Fruit fly (Drosophila melanogaster) whole organism, embryonic: ENCODE results near the gene CG14667.
A peak's percentile ranks its signal among the peaks of the same experiment; 100 is the strongest.

ENCODE experiments used
- Atf-2 ChIP-seq: fragments of 200-800 bp; sonication (Bioruptor generic); optimal IDR thresholded peaks from 2 replicates; lab custom pipeline; 2016; ENCODE audit warnings: missing biosample characterization, missing genetic modification characterization
- Blimp-1 ChIP-seq: fragments of 200-800 bp; sonication (Bioruptor generic); optimal IDR thresholded peaks from 3 replicates; lab custom pipeline; 2018; ENCODE audit warnings: missing biosample characterization, missing genetic modification characterization, mild to moderate bottlenecking, moderate library complexity, missing genetic modification reagents
- BtbVII ChIP-seq: fragments of 200-800 bp; sonication (Bioruptor generic); optimal IDR thresholded peaks from 3 replicates; lab custom pipeline; 2017; ENCODE audit warnings: missing biosample characterization, mild to moderate bottlenecking, missing genetic modification characterization
- CG10959 ChIP-seq: fragments of 200-800 bp; sonication (Bioruptor generic); IDR thresholded peaks from 2 replicates; pipeline ENCODE4 v1.3.6; 2022; ENCODE audit warnings: missing biosample characterization, missing genetic modification characterization
- CG10979 ChIP-seq: fragments of 200-800 bp; sonication (Bioruptor generic); optimal IDR thresholded peaks from 2 replicates; lab custom pipeline; 2018; ENCODE audit warnings: missing biosample characterization, mild to moderate bottlenecking, missing genetic modification characterization, moderate library complexity
- CG11085 ChIP-seq: fragments of 200-800 bp; sonication (Bioruptor generic); IDR thresholded peaks from 2 replicates; pipeline ENCODE4 v1.3.6; 2022; ENCODE audit warnings: missing biosample characterization, missing genetic modification characterization
- CG11456 ChIP-seq: fragments of 200-800 bp; sonication (Bioruptor generic); IDR thresholded peaks from 3 replicates; pipeline ENCODE4 v1.3.6; 2022; ENCODE audit warnings: missing biosample characterization, missing genetic modification characterization
- CG1233 ChIP-seq: fragments of 200-800 bp; sonication (Bioruptor generic); optimal IDR thresholded peaks from 4 replicates; lab custom pipeline; 2018; ENCODE audit warnings: missing biosample characterization, mild to moderate bottlenecking, missing genetic modification characterization
- CG12942 ChIP-seq: fragments of 200-800 bp; sonication (Bioruptor generic); optimal IDR thresholded peaks from 3 replicates; lab custom pipeline; 2016; ENCODE audit warnings: missing biosample characterization, missing genetic modification characterization
- CG15514 ChIP-seq: fragments of 200-800 bp; sonication (Bioruptor generic); optimal IDR thresholded peaks from 3 replicates; lab custom pipeline; 2017; ENCODE audit warnings: missing biosample characterization, missing genetic modification characterization, mild to moderate bottlenecking, moderate library complexity, missing genetic modification reagents
- CG1647 ChIP-seq: fragments of 200-800 bp; sonication (Bioruptor generic); optimal IDR thresholded peaks from 3 replicates; lab custom pipeline; 2016; ENCODE audit warnings: missing biosample characterization, missing genetic modification characterization
- CG17359 ChIP-seq: fragments of 200-800 bp; sonication (Bioruptor generic); optimal IDR thresholded peaks from 3 replicates; lab custom pipeline; 2018; ENCODE audit warnings: missing biosample characterization, mild to moderate bottlenecking, missing genetic modification characterization, moderate library complexity
- CG2120 ChIP-seq: fragments of 200-800 bp; sonication (Bioruptor generic); optimal IDR thresholded peaks from 3 replicates; lab custom pipeline; 2016; ENCODE audit warnings: missing biosample characterization, missing genetic modification characterization
- CG2199 ChIP-seq: fragments of 200-800 bp; sonication (Bioruptor generic); IDR thresholded peaks from 3 replicates; pipeline ENCODE4 v1.3.6; 2022; ENCODE audit warnings: missing biosample characterization, missing genetic modification characterization
- CG2875 ChIP-seq: fragments of 200-800 bp; sonication (Bioruptor generic); optimal IDR thresholded peaks from 2 replicates; lab custom pipeline; 2017; ENCODE audit warnings: missing biosample characterization, mild to moderate bottlenecking, missing genetic modification characterization, missing genetic modification reagents
- CG3838 ChIP-seq: fragments of 200-800 bp; sonication (Bioruptor generic); optimal IDR thresholded peaks from 3 replicates; lab custom pipeline; 2016; ENCODE audit warnings: missing biosample characterization, missing genetic modification characterization
- CG3995 ChIP-seq: fragments of 200-800 bp; sonication (Bioruptor generic); optimal IDR thresholded peaks from 3 replicates; lab custom pipeline; 2016; ENCODE audit warnings: missing biosample characterization, missing genetic modification characterization
- CG43689 ChIP-seq: fragments of 200-800 bp; sonication (Bioruptor generic); IDR thresholded peaks from 2 replicates; pipeline ENCODE4 v1.3.6; 2022; ENCODE audit warnings: missing biosample characterization, missing genetic modification characterization
- CG5953 ChIP-seq: fragments of 200-800 bp; sonication (Bioruptor generic); IDR thresholded peaks from 2 replicates; pipeline ENCODE4 v1.3.6; 2022; ENCODE audit warnings: missing biosample characterization, missing genetic modification characterization
- CG7786 ChIP-seq: fragments of 200-800 bp; sonication (Bioruptor generic); optimal IDR thresholded peaks from 2 replicates; lab custom pipeline; 2016; ENCODE audit warnings: missing biosample characterization, missing genetic modification characterization
- CG7839 ChIP-seq: fragments of 200-800 bp; sonication (Bioruptor generic); optimal IDR thresholded peaks from 3 replicates; lab custom pipeline; 2018; ENCODE audit warnings: missing biosample characterization, mild to moderate bottlenecking, missing genetic modification characterization, moderate library complexity
- CG8478 ChIP-seq: fragments of >200 bp; optimal IDR thresholded peaks from 2 replicates; lab custom pipeline; 2018
- CG8924 ChIP-seq: fragments of 200-800 bp; optimal IDR thresholded peaks from 3 replicates; lab custom pipeline; 2019; ENCODE audit warnings: missing biosample characterization, mild to moderate bottlenecking, missing genetic modification characterization, moderate library complexity
- D19B ChIP-seq: fragments of 200-800 bp; sonication (Bioruptor generic); optimal IDR thresholded peaks from 2 replicates; lab custom pipeline; 2017; ENCODE audit warnings: missing biosample characterization, mild to moderate bottlenecking, missing genetic modification characterization
- Dip3 ChIP-seq: fragments of 200-800 bp; sonication (Bioruptor generic); optimal IDR thresholded peaks from 3 replicates; lab custom pipeline; 2016; ENCODE audit warnings: missing biosample characterization, missing genetic modification characterization
- Dref ChIP-seq: fragments of 200-800 bp; sonication (Bioruptor generic); IDR thresholded peaks from 2 replicates; pipeline ENCODE4 v1.3.6; 2022; ENCODE audit warnings: missing biosample characterization, missing genetic modification characterization
- Ets65A ChIP-seq: fragments of 200-800 bp; sonication (Bioruptor generic); peaks from one replicate; lab custom pipeline; 2016; ENCODE audit warnings: missing biosample characterization, missing genetic modification characterization
- HHEX ChIP-seq: fragments of 200-800 bp; sonication (Bioruptor generic); optimal IDR thresholded peaks from 3 replicates; lab custom pipeline; 2017; ENCODE audit warnings: missing biosample characterization, mild to moderate bottlenecking, missing genetic modification characterization, missing genetic modification reagents
- HLH4C ChIP-seq: fragments of 200-800 bp; sonication (Bioruptor generic); IDR thresholded peaks from 3 replicates; pipeline ENCODE4 v1.3.6; 2022; ENCODE audit warnings: missing biosample characterization, missing genetic modification characterization; ENCODE audit not compliant: partially characterized antibody
- HLHmδ ChIP-seq: fragments of 200-800 bp; sonication (Bioruptor generic); optimal IDR thresholded peaks from 2 replicates; lab custom pipeline; 2018; ENCODE audit warnings: missing biosample characterization, mild to moderate bottlenecking, missing genetic modification characterization, moderate library complexity
- Lhr ChIP-seq: fragments of 200-800 bp; sonication (Bioruptor generic); optimal IDR thresholded peaks from 3 replicates; lab custom pipeline; 2017; ENCODE audit warnings: mild to moderate bottlenecking, missing biosample characterization, missing genetic modification reagents, missing genetic modification characterization
- Myb ChIP-seq: fragments of 200-800 bp; sonication (Bioruptor generic); optimal IDR thresholded peaks from 2 replicates; lab custom pipeline; 2016; ENCODE audit warnings: missing biosample characterization, missing genetic modification characterization
- NC2β ChIP-seq: fragments of 200-800 bp; sonication (Bioruptor generic); optimal IDR thresholded peaks from 2 replicates; lab custom pipeline; 2016; ENCODE audit warnings: missing biosample characterization, missing genetic modification characterization
- Optix ChIP-seq: fragments of 200-800 bp; sonication (Bioruptor generic); IDR thresholded peaks from 3 replicates; pipeline ENCODE4 v1.3.6; 2022; ENCODE audit warnings: missing biosample characterization, missing genetic modification characterization
- Six4 ChIP-seq: fragments of 200-800 bp; sonication (Bioruptor generic); optimal IDR thresholded peaks from 2 replicates; lab custom pipeline; 2016; ENCODE audit warnings: missing biosample characterization, missing genetic modification characterization
- YL-1 ChIP-seq: fragments of 200-800 bp; sonication (Bioruptor generic); optimal IDR thresholded peaks from 3 replicates; lab custom pipeline; 2017; ENCODE audit warnings: missing biosample characterization, mild to moderate bottlenecking, missing genetic modification characterization
- ac ChIP-seq: fragments of 200-800 bp; sonication (Bioruptor generic); optimal IDR thresholded peaks from 3 replicates; lab custom pipeline; 2017; ENCODE audit warnings: missing biosample characterization, mild to moderate bottlenecking, missing genetic modification characterization
- bsh ChIP-seq, 2 experiments: fragments of 200-800 bp; sonication (Bioruptor generic); optimal IDR thresholded peaks; 2 replicates each; lab custom pipeline; 2017 to 2018; ENCODE audit warnings: mild to moderate bottlenecking in 2 of 2, missing biosample characterization in 2 of 2, missing genetic modification characterization in 2 of 2, moderate library complexity in 1 of 2
- chm ChIP-seq: fragments of 200-800 bp; sonication (Bioruptor generic); IDR thresholded peaks from 2 replicates; pipeline ENCODE4 v1.3.6; 2022; ENCODE audit warnings: missing biosample characterization, missing genetic modification characterization
- corto ChIP-seq: fragments of 200-800 bp; sonication (Bioruptor generic); optimal IDR thresholded peaks from 2 replicates; lab custom pipeline; 2016; ENCODE audit warnings: missing biosample characterization, mild to moderate bottlenecking, missing genetic modification characterization, moderate library complexity
- crol ChIP-seq: fragments of 200-800 bp; sonication (Bioruptor generic); IDR thresholded peaks from 2 replicates; pipeline ENCODE4 v1.3.6; 2022; ENCODE audit warnings: missing biosample characterization, missing genetic modification characterization
- eve ChIP-seq, 2 experiments: fragments of >200 bp; optimal IDR thresholded peaks; 2 replicates each; lab custom pipeline; 2017; ENCODE audit warnings: missing biosample characterization in 2 of 2, missing genetic modification characterization in 2 of 2
- ftz-f1 ChIP-seq: fragments of 200-800 bp; sonication (Bioruptor generic); optimal IDR thresholded peaks from 2 replicates; lab custom pipeline; 2016; ENCODE audit warnings: missing biosample characterization, missing genetic modification characterization
- gcm2 ChIP-seq: fragments of 200-800 bp; sonication (Bioruptor generic); optimal IDR thresholded peaks from 2 replicates; lab custom pipeline; 2016; ENCODE audit warnings: missing biosample characterization, missing genetic modification characterization
- gem ChIP-seq: fragments of 200-800 bp; sonication (Bioruptor generic); optimal IDR thresholded peaks from 2 replicates; lab custom pipeline; 2019; ENCODE audit warnings: missing biosample characterization, mild to moderate bottlenecking, missing genetic modification characterization, moderate library complexity
- hkb ChIP-seq, 2 experiments: fragments of 200-800 bp in 1 of 2; fragments of >200 bp in 1 of 2; sonication (Bioruptor generic) in 1 of 2; IDR thresholded peaks in 1 of 2; optimal IDR thresholded peaks in 1 of 2; 2 replicates each; pipeline versions ENCODE4 v1.3.6 to Lab custom; 2017 to 2022; ENCODE audit warnings: missing biosample characterization in 1 of 2, missing genetic modification characterization in 1 of 2
- kni ChIP-seq: fragments of 200-800 bp; sonication (Bioruptor generic); optimal IDR thresholded peaks from 3 replicates; lab custom pipeline; 2017; ENCODE audit warnings: mild to moderate bottlenecking, missing biosample characterization, missing genetic modification reagents, missing genetic modification characterization
- onecut ChIP-seq: fragments of 200-800 bp; sonication (Bioruptor generic); IDR thresholded peaks from 2 replicates; pipeline ENCODE4 v1.3.6; 2022; ENCODE audit warnings: missing biosample characterization, missing genetic modification characterization
- org-1 ChIP-seq: fragments of 200-800 bp; sonication (Bioruptor generic); optimal IDR thresholded peaks from 2 replicates; lab custom pipeline; 2017; ENCODE audit warnings: missing biosample characterization, missing genetic modification characterization
- stc ChIP-seq: fragments of 200-800 bp; sonication (Bioruptor generic); IDR thresholded peaks from 2 replicates; pipeline ENCODE4 v1.3.6; 2022; ENCODE audit warnings: missing biosample characterization, missing genetic modification characterization
- tgo ChIP-seq: fragments of 200-800 bp; sonication (Bioruptor generic); IDR thresholded peaks from 3 replicates; pipeline ENCODE4 v1.3.6; 2022; ENCODE audit warnings: missing biosample characterization, missing genetic modification characterization
- tx ChIP-seq: fragments of 200-800 bp; sonication (Bioruptor generic); optimal IDR thresholded peaks from 2 replicates; lab custom pipeline; 2016; ENCODE audit warnings: missing biosample characterization, missing genetic modification characterization

The CG14667 gene

dm6 chr3R:5327911-5328310 lies 46.9 kb upstream of the CG14667 start (continued):
- no peak for TF ChIP-seq Dip3 (GFP tag; lab: Kevin White, UChicago)
- no peak for TF ChIP-seq Atf-2
- TF ChIP-seq CG8924 (tag; lab: Kevin White, UChicago): peak; percentile 11
- no peak for TF ChIP-seq CG8478 (lab: Kevin White, UChicago)
- peak in 1 of 2 experiments; percentile 43 for TF ChIP-seq bsh (GFP tag; optimal IDR thresholded peaks at IDR 0.05; lab: Kevin White, UChicago)
- no peak for TF ChIP-seq NC2β (GFP tag; lab: Kevin White, UChicago)
- no peak for TF ChIP-seq org-1 (GFP tag; lab: Kevin White, UChicago)
- no peak for TF ChIP-seq CG3838 (GFP tag; lab: Kevin White, UChicago)
- no peak for TF ChIP-seq CG12942 (GFP tag; lab: Kevin White, UChicago)
- TF ChIP-seq Myb (GFP tag; lab: Kevin White, UChicago): no peak
- no peak for TF ChIP-seq CG11085 (GFP tag; lab: Robert Waterston, UW)
- no peak for TF ChIP-seq chm (GFP tag; lab: Robert Waterston, UW)
- TF ChIP-seq CG15514: no peak
- no peak for TF ChIP-seq D19B (GFP tag; lab: Kevin White, UChicago)
- peak; percentile 6 for TF ChIP-seq CG10979
- TF ChIP-seq Optix: no peak
- no peak for TF ChIP-seq CG7786 (GFP tag; lab: Kevin White, UChicago)
- no peak for TF ChIP-seq Six4
- no peak for TF ChIP-seq CG10959 (GFP tag; lab: Robert Waterston, UW)
- TF ChIP-seq CG7839 (tag; lab: Kevin White, UChicago): no peak
- TF ChIP-seq CG2120 (GFP tag; lab: Kevin White, UChicago): no peak
- no peak for TF ChIP-seq CG5953
- TF ChIP-seq gcm2 (GFP tag; lab: Kevin White, UChicago): no peak
- no peak for TF ChIP-seq Dref (GFP tag; lab: Robert Waterston, UW)
- TF ChIP-seq tgo (GFP tag; lab: Robert Waterston, UW): no peak
- TF ChIP-seq CG1233 (GFP tag; lab: Kevin White, UChicago): peak; percentile 23
- TF ChIP-seq gem: peak; percentile 29
- no peak for TF ChIP-seq CG17359
- TF ChIP-seq CG3995 (GFP tag; lab: Kevin White, UChicago): no peak
- TF ChIP-seq Ets65A (GFP tag; lab: Kevin White, UChicago): no peak
- no peak for TF ChIP-seq ftz-f1 (GFP tag; lab: Kevin White, UChicago)
- no peak for TF ChIP-seq hkb (optimal IDR thresholded peaks at IDR 0.05; lab: Kevin White, UChicago)
- no peak for TF ChIP-seq hkb (GFP tag; IDR thresholded peaks at IDR 0.05; lab: Robert Waterston, UW)
- TF ChIP-seq Lhr (GFP tag; lab: Kevin White, UChicago): peak; percentile 13
- no peak for TF ChIP-seq CG43689
- no peak for TF ChIP-seq CG2199 (GFP tag; lab: Robert Waterston, UW)
- TF ChIP-seq CG1647 (GFP tag; lab: Kevin White, UChicago): no peak
- no peak for TF ChIP-seq YL-1 (GFP tag; lab: Kevin White, UChicago)
- TF ChIP-seq eve (GFP tag; optimal IDR thresholded peaks at IDR 0.05; lab: Kevin White, UChicago): no peak
- TF ChIP-seq kni (GFP tag; lab: Kevin White, UChicago): peak; percentile 43
- peak; percentile 21 for TF ChIP-seq Blimp-1 (GFP tag; lab: Kevin White, UChicago)
- no peak for TF ChIP-seq CG11456 (GFP tag; lab: Robert Waterston, UW)
- no peak for TF ChIP-seq corto (GFP tag; lab: Kevin White, UChicago)
- TF ChIP-seq HLHmδ (GFP tag; lab: Kevin White, UChicago): peak; percentile 2
- TF ChIP-seq tx (GFP tag; lab: Kevin White, UChicago): no peak
- peak; percentile 68 for TF ChIP-seq ac
- 0 out of 2 replicates have a peak, but pooled peaks have one; percentile 19 for TF ChIP-seq crol (GFP tag; lab: Robert Waterston, UW)
- no peak for TF ChIP-seq BtbVII
- TF ChIP-seq CG2875 (GFP tag; lab: Kevin White, UChicago): peak; percentile 30
- TF ChIP-seq stc (GFP tag; lab: Robert Waterston, UW): no peak
- no peak for TF ChIP-seq onecut (GFP tag; lab: Robert Waterston, UW)
- TF ChIP-seq HLH4C (GFP tag; lab: Robert Waterston, UW): no peak
- no peak for TF ChIP-seq HHEX (GFP tag; lab: Kevin White, UChicago)
